Fruit fly (Drosophila melanogaster): Measurements from ENCODE around the gene CG15370.
A peak's percentile ranks its signal among the peaks of the same experiment; 100 is the strongest.

CG15370 gene

DNA sequence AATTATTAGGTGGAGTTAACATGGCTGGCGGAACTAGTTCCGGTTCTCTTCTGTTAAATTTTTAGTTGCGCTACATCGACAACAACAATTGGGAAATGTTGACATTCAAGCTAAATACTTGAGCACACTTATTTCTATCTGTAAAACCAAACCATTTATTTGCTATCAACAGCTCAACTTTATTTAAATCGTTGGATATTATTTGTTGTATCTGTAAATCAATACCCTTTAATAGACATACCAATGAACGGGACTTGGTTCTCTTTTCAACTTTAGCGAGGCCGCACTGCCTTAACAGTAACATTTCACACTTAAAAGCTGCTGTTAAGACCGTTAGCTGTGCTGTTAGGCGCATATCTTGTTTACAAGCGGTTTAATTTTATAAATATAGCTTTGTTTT is 31.6 kb upstream of the CG15370 start, which contains the start of gene CG12106 (continued):
- TF ChIP-seq rib (GFP tag; IDR thresholded peaks at IDR 0.05) (no peak), CG7372 (GFP tag; IDR thresholded peaks at IDR 0.05) (peak; percentile 53; the same call in 1 of the 2 replicates), CG4617 (GFP tag; optimal IDR thresholded peaks at IDR 0.05; ENCODE audit: borderline replicate concordance) (peak; percentile 23), CG11093 (GFP tag; IDR thresholded peaks at IDR 0.05) (no peak), CG12942 (GFP tag; optimal IDR thresholded peaks at IDR 0.05) (peak; percentile 34), slou (GFP tag; optimal IDR thresholded peaks at IDR 0.05) (no peak), row (GFP tag; IDR thresholded peaks at IDR 0.05) (peak; percentile 92), Nf-YC (tag; optimal IDR thresholded peaks at IDR 0.05) (peak; percentile 42), bowl (GFP tag; IDR thresholded peaks at IDR 0.05) (no peak), Ssrp (tag; optimal IDR thresholded peaks at IDR 0.05) (no peak), Hmx (GFP tag; optimal IDR thresholded peaks at IDR 0.05) (no peak), Six4 (GFP tag; optimal IDR thresholded peaks at IDR 0.05) (no peak), CG14710 (tag; optimal IDR thresholded peaks at IDR 0.05) (peak; percentile 30), CG12104 (GFP tag; optimal IDR thresholded peaks at IDR 0.05) (no peak), CG34224 (GFP tag; IDR thresholded peaks at IDR 0.05; ENCODE audit: partially characterized antibody) (no peak), grn (GFP tag; optimal IDR thresholded peaks at IDR 0.05) (no peak), E2f1 (GFP tag; IDR thresholded peaks at IDR 0.05) (peak; percentile 40), CG17829 (tag; optimal IDR thresholded peaks at IDR 0.05) (peak; percentile 49), Side (GFP tag; optimal IDR thresholded peaks at IDR 0.05) (no peak), wdn (GFP tag; IDR thresholded peaks at IDR 0.05) (no peak), CG2712 (tag; optimal IDR thresholded peaks at IDR 0.05) (peak; percentile 42), CG2129 (GFP tag; IDR thresholded peaks at IDR 0.05; ENCODE audit: partially characterized antibody) (no peak), zf30C (GFP tag; optimal IDR thresholded peaks at IDR 0.05) (no peak), grau (tag; optimal IDR thresholded peaks at IDR 0.05) (peak; percentile 98), Hand (GFP tag; optimal IDR thresholded peaks at IDR 0.05) (no peak), HmgZ (tag; optimal IDR thresholded peaks at IDR 0.05) (peak; percentile 3), CG11456 (GFP tag; IDR thresholded peaks at IDR 0.05) (no peak), CG15696 (tag; optimal IDR thresholded peaks at IDR 0.05) (peak; percentile 30), dpn (GFP tag; optimal IDR thresholded peaks at IDR 0.05) (peak; percentile 37 to 45), esg (GFP tag; conservative IDR thresholded peaks at IDR 0.05) (peak; percentile 57; the same call in 1 of the 2 replicates), CG18476 (GFP tag; optimal IDR thresholded peaks at IDR 0.05) (peak; percentile 23), CG4404 (GFP tag; IDR thresholded peaks at IDR 0.05) (peak; percentile 31; the same call in 1 of the 2 replicates), corto (GFP tag; optimal IDR thresholded peaks at IDR 0.05) (no peak), CG6791 (GFP tag; IDR thresholded peaks at IDR 0.05; ENCODE audit: partially characterized antibody) (no peak), MBD-R2 (GFP tag; IDR thresholded peaks at IDR 0.05) (peak; percentile 33; the same call in 1 of the 2 replicates), cato (GFP tag; optimal IDR thresholded peaks at IDR 0.05; ENCODE audit: borderline replicate concordance) (no peak), ro (GFP tag; IDR thresholded peaks at IDR 0.05) (no peak), CG11085 (GFP tag; IDR thresholded peaks at IDR 0.05) (no peak), CG16779 (GFP tag; IDR thresholded peaks at IDR 0.05) (no peak), cg (GFP tag; optimal IDR thresholded peaks at IDR 0.05) (no peak), Atf-2 (GFP tag; optimal IDR thresholded peaks at IDR 0.05) (peak; percentile 1), oc (tag; optimal IDR thresholded peaks at IDR 0.05) (no peak), abd-A (tag; optimal IDR thresholded peaks at IDR 0.05) (no peak), CG5180 (GFP tag; optimal IDR thresholded peaks at IDR 0.05) (no peak), ind (GFP tag; optimal IDR thresholded peaks at IDR 0.05) (peak; percentile 51), pan (optimal IDR thresholded peaks at IDR 0.05) (no peak), pan (GFP tag; optimal IDR thresholded peaks at IDR 0.05 in 1 of 2, IDR thresholded peaks at IDR 0.05 in 1 of 2) (peak in 1 of 2 experiments; percentile 44), CG7839 (tag; optimal IDR thresholded peaks at IDR 0.05) (peak; percentile 62), CG7357 (GFP tag; IDR thresholded peaks at IDR 0.05) (peak; percentile 32; the same call in 1 of the 3 replicates), schlank (tag; optimal IDR thresholded peaks at IDR 0.05) (peak; percentile 19), CG17385 (GFP tag; optimal IDR thresholded peaks at IDR 0.05) (peak; percentile 50)
